Worm (Caenorhabditis elegans): ENCODE data around the gene Y39A1A.3.

DNA sequence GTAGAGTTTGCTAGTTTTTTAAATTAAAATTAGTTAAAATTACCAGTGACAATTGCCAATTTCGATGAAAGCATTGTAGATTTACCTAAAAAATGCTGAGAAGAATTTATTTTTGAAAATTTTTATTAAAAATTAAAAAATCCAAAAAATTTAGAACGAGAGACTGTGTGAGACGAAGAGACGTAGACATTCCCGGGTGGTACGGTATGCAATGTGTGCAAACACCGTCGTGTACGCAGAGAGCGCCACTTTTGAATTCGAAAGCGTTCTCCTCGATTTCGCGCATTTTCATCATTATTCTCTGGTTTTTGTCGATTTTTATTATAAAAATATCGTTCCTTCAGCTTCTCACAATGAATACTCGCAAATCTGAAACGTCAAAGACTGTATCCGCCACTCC, 46.5 kb upstream of the Y39A1A.3 start, which contains the start of the genes dhs-11 and orc-1:
- TF ChIP-seq ztf-4 (tag; optimal IDR thresholded peaks at IDR 0.05): no peak
- no peak for TF ChIP-seq fos-1 (tag; optimal IDR thresholded peaks at IDR 0.05)
- TF ChIP-seq unc-62 (GFP tag; optimal IDR thresholded peaks at IDR 0.05): no peak
- no peak for TF ChIP-seq R02D3.7 (tag; optimal IDR thresholded peaks at IDR 0.05)
- TF ChIP-seq ztf-11 (tag; optimal IDR thresholded peaks at IDR 0.05): no peak
